Worm (Caenorhabditis elegans) whole organism, L3 larva: Measurements from ENCODE around the gene C33A12.19.

Source experiments
- ama-1 ChIP-seq: fragments of 150-350 bp; optimal IDR thresholded peaks from 2 replicates; lab custom pipeline; 2018
- egl-5 ChIP-seq: fragments of 150-350 bp; optimal IDR thresholded peaks from 2 replicates; lab custom pipeline; 2017; ENCODE audit warnings: missing biosample characterization, missing genetic modification reagents, missing genetic modification characterization, inconsistent platforms
- elt-2 ChIP-seq: sonication (generic microtip); optimal IDR thresholded peaks from 2 replicates; lab custom pipeline; 2016; ENCODE audit warnings: missing genetic modification reagents, mild to moderate bottlenecking, missing genetic modification characterization, missing compliant biosample characterization
- nhr-11 ChIP-seq: fragments of 150-350 bp; optimal IDR thresholded peaks from 2 replicates; lab custom pipeline; 2014; ENCODE audit warnings: missing biosample characterization, missing genetic modification characterization
- unc-62 ChIP-seq: fragments of 150-350 bp; sonication (generic microtip); optimal IDR thresholded peaks from 4 replicates; lab custom pipeline; 2014; ENCODE audit warnings: missing biosample characterization, missing genetic modification reagents, missing genetic modification characterization

DNA sequence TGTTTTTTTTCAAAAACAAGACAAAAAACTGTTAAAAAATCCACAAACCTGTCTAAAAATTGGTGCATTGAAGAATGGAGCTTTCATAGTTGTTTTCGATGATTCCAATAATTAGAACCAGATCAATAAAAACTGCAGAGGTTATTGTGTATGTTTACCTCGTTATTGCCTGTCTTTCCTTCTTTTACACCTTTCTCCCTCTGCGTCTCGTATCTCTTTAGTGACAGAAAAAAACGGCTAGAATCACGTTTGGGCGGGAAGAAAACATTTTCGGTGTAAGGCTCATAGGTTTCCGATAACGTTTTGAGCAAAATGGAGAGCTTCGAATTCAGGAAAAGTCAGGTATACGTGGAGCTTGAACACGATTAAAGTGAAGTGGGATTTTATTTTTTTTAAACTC, 8.2 kb upstream of the C33A12.19 start, which contains the start of gene ethe-1:
- TF ChIP-seq ama-1 (no peak), nhr-11 (tag; lab: Kevin White, UChicago) (no peak), unc-62 (GFP tag; lab: Kevin White, UChicago) (no peak), egl-5 (tag; lab: Kevin White, UChicago) (no peak), elt-2 (tag; lab: Kevin White, UChicago) (peak; percentile 21)
